Fruit fly (Drosophila melanogaster): Measurements from ENCODE around the gene CG43147.

CG43147 gene

dm6 chr3L:13267254-13267653, 32.7 kb downstream of the CG43147 start (continued):
- peak; percentile 49 for TF ChIP-seq CG11762 (GFP tag; optimal IDR thresholded peaks at IDR 0.05; ENCODE audit: insufficient read depth)
- TF ChIP-seq dac (GFP tag; optimal IDR thresholded peaks at IDR 0.05) = no peak
- TF ChIP-seq CG11294 (GFP tag; IDR thresholded peaks at IDR 0.05) = no peak; the same call in 1 of the 2 replicates
- peak; percentile 19 for TF ChIP-seq CG6276 (GFP tag; optimal IDR thresholded peaks at IDR 0.05)
- peak; percentile 82 for TF ChIP-seq CG3032 (tag; optimal IDR thresholded peaks at IDR 0.05)
- TF ChIP-seq Eip75B (GFP tag; optimal IDR thresholded peaks at IDR 0.05) = peak; percentile 67
- peak; percentile 1 for TF ChIP-seq Met (GFP tag; optimal IDR thresholded peaks at IDR 0.05)
- TF ChIP-seq fd59A (GFP tag; optimal IDR thresholded peaks at IDR 0.05) = peak; percentile 76

- TF ChIP-seq CG11762 (GFP tag; optimal IDR thresholded peaks at IDR 0.05; ENCODE audit: insufficient read depth) (no peak), Eip75B (GFP tag; optimal IDR thresholded peaks at IDR 0.05) (no peak), CG3919 (GFP tag; optimal IDR thresholded peaks at IDR 0.05) (no peak), CG8319 (GFP tag; optimal IDR thresholded peaks at IDR 0.05) (no peak), CG1621 (tag; optimal IDR thresholded peaks at IDR 0.05) (no peak), CG11902 (GFP tag; optimal IDR thresholded peaks at IDR 0.05) (no peak), cyc (GFP tag; optimal IDR thresholded peaks at IDR 0.05) (no peak), CG34406 (GFP tag; optimal IDR thresholded peaks at IDR 0.05) (no peak), pdm3 (GFP tag; optimal IDR thresholded peaks at IDR 0.05) (no peak), CG6792 (GFP tag; optimal IDR thresholded peaks at IDR 0.05) (no peak), CG6854 (GFP tag; optimal IDR thresholded peaks at IDR 0.05) (no peak), CG10631 (GFP tag; optimal IDR thresholded peaks at IDR 0.05) (no peak), CG10669 (GFP tag; optimal IDR thresholded peaks at IDR 0.05) (no peak), ss (GFP tag; optimal IDR thresholded peaks at IDR 0.05) (no peak), Lpt (GFP tag; optimal IDR thresholded peaks at IDR 0.05) (no peak), CG6163 (GFP tag; IDR thresholded peaks at IDR 0.05) (no peak), CG16779 (tag; optimal IDR thresholded peaks at IDR 0.05) (no peak)
These were observed 33.9 kb downstream of the CG43147 start for dm6 chr3L:13266078-13266477.

- TF ChIP-seq Lpt (GFP tag; optimal IDR thresholded peaks at IDR 0.05) = peak; percentile 37
- peak; percentile 58 for TF ChIP-seq CG31627 (GFP tag; optimal IDR thresholded peaks at IDR 0.05)
- no peak for TF ChIP-seq Blimp-1 (GFP tag; optimal IDR thresholded peaks at IDR 0.05)
- peak; percentile 67 for TF ChIP-seq esn (GFP tag; optimal IDR thresholded peaks at IDR 0.05)
- no peak for TF ChIP-seq CG8319 (GFP tag; optimal IDR thresholded peaks at IDR 0.05)
- TF ChIP-seq vri (GFP tag; optimal IDR thresholded peaks at IDR 0.05) = no peak
- peak; percentile 57 for TF ChIP-seq pdm3 (GFP tag; optimal IDR thresholded peaks at IDR 0.05)
- TF ChIP-seq Eip78C (GFP tag) = peak; percentile 88
- TF ChIP-seq eg (GFP tag; IDR thresholded peaks at IDR 0.05) = 0 out of 3 replicates have a peak, but pooled peaks have one; percentile 12
- TF ChIP-seq Hr4 (GFP tag; optimal IDR thresholded peaks at IDR 0.05) = peak; percentile 36
- no peak for TF ChIP-seq CG11762 (GFP tag; optimal IDR thresholded peaks at IDR 0.05; ENCODE audit: insufficient read depth)
- no peak for TF ChIP-seq CG6854 (GFP tag; optimal IDR thresholded peaks at IDR 0.05)
- TF ChIP-seq Gug (GFP tag; IDR thresholded peaks at IDR 0.05) = no peak
- TF ChIP-seq topi (GFP tag; optimal IDR thresholded peaks at IDR 0.05) = peak; percentile 40
- peak; percentile 57 for TF ChIP-seq Eip75B (GFP tag; optimal IDR thresholded peaks at IDR 0.05)
- TF ChIP-seq CG3919 (GFP tag; optimal IDR thresholded peaks at IDR 0.05) = peak; percentile 71
- peak; percentile 54 for TF ChIP-seq OdsH (GFP tag; optimal IDR thresholded peaks at IDR 0.05)
- peak; percentile 61 for TF ChIP-seq Sox14 (GFP tag; optimal IDR thresholded peaks at IDR 0.05)
- no peak for TF ChIP-seq dac (GFP tag; optimal IDR thresholded peaks at IDR 0.05)
- no peak for TF ChIP-seq CG6276 (GFP tag; optimal IDR thresholded peaks at IDR 0.05)
- TF ChIP-seq CG6808 (GFP tag; optimal IDR thresholded peaks at IDR 0.05) = peak; percentile 57
- no peak for TF ChIP-seq CG4318 (GFP tag; optimal IDR thresholded peaks at IDR 0.05)
- no peak for TF ChIP-seq fkh (GFP tag; optimal IDR thresholded peaks at IDR 0.05)
- peak; percentile 50 for TF ChIP-seq Smox (GFP tag; optimal IDR thresholded peaks at IDR 0.05)
- TF ChIP-seq Eip93F (GFP tag; optimal IDR thresholded peaks at IDR 0.05) = no peak
- TF ChIP-seq CG16779 (tag; optimal IDR thresholded peaks at IDR 0.05) = no peak
- peak; percentile 40 for TF ChIP-seq dsx (GFP tag; optimal IDR thresholded peaks at IDR 0.05; ENCODE audit: poor library complexity, severe bottlenecking)
- TF ChIP-seq salr (GFP tag; optimal IDR thresholded peaks at IDR 0.05) = peak in 1 of 2 experiments; percentile 64
- TF ChIP-seq CG7368 (GFP tag; optimal IDR thresholded peaks at IDR 0.05) = peak; percentile 16
- TF ChIP-seq Sox102F (GFP tag; optimal IDR thresholded peaks at IDR 0.05) = peak; percentile 2
- TF ChIP-seq CG15336 (GFP tag; IDR thresholded peaks at IDR 0.05) = peak; percentile 26; the same call in 1 of the 2 replicates
- TF ChIP-seq CG8632 (GFP tag; optimal IDR thresholded peaks at IDR 0.05) = peak; percentile 36
- TF ChIP-seq CG10669 (GFP tag; optimal IDR thresholded peaks at IDR 0.05) = peak; percentile 56
- peak; percentile 57 for TF ChIP-seq Met (GFP tag; optimal IDR thresholded peaks at IDR 0.05)
- TF ChIP-seq CG6792 (GFP tag; optimal IDR thresholded peaks at IDR 0.05) = peak; percentile 57
- peak; percentile 43; the same call in 1 of the 3 replicates for TF ChIP-seq CG8119 (GFP tag; IDR thresholded peaks at IDR 0.05)
These were observed 36.2 kb downstream of the CG43147 start for dm6 chr3L:13263801-13264200.
